Fruit fly (Drosophila melanogaster) whole organism, embryonic: ENCODE data around the gene ckd.

Experiments
- CG12104 ChIP-seq: fragments of 200-800 bp; sonication (Bioruptor generic); optimal IDR thresholded peaks from 3 replicates; lab custom pipeline; 2016; ENCODE audit warnings: missing biosample characterization, missing genetic modification characterization
- CG12659 ChIP-seq: fragments of 200-800 bp; sonication (Bioruptor generic); optimal IDR thresholded peaks from 3 replicates; lab custom pipeline; 2017; ENCODE audit warnings: mild to moderate bottlenecking, missing biosample characterization, missing genetic modification reagents, missing genetic modification characterization
- CG13775 ChIP-seq: fragments of 200-800 bp; sonication (Bioruptor generic); optimal IDR thresholded peaks from 3 replicates; lab custom pipeline; 2017; ENCODE audit warnings: missing biosample characterization, mild to moderate bottlenecking, missing genetic modification characterization
- CG14050 ChIP-seq: fragments of 200-800 bp; sonication (Bioruptor generic); IDR thresholded peaks from 3 replicates; pipeline ENCODE4 v1.3.6; 2022; ENCODE audit warnings: missing biosample characterization, missing genetic modification characterization
- CG15479 ChIP-seq: fragments of 200-800 bp; sonication (Bioruptor generic); optimal IDR thresholded peaks from 3 replicates; lab custom pipeline; 2019; ENCODE audit warnings: missing biosample characterization, mild to moderate bottlenecking, missing genetic modification characterization, moderate library complexity
- CG15514 ChIP-seq: fragments of 200-800 bp; sonication (Bioruptor generic); optimal IDR thresholded peaks from 3 replicates; lab custom pipeline; 2017; ENCODE audit warnings: missing biosample characterization, missing genetic modification characterization, mild to moderate bottlenecking, moderate library complexity, missing genetic modification reagents
- CG16779 ChIP-seq: fragments of 200-800 bp; sonication (Bioruptor generic); IDR thresholded peaks from 2 replicates; pipeline ENCODE4 v1.3.6; 2022; ENCODE audit warnings: missing biosample characterization, missing genetic modification characterization
- CG16815 ChIP-seq: fragments of 200-800 bp; sonication (Bioruptor generic); optimal IDR thresholded peaks from 3 replicates; lab custom pipeline; 2017; ENCODE audit warnings: missing biosample characterization, mild to moderate bottlenecking, missing genetic modification characterization
- CG17361 ChIP-seq: fragments of 200-800 bp; sonication (Bioruptor generic); IDR thresholded peaks from 3 replicates; pipeline ENCODE4 v1.3.6; 2022; ENCODE audit warnings: missing biosample characterization, missing genetic modification characterization
- CG18262 ChIP-seq: fragments of 200-800 bp; optimal IDR thresholded peaks from 3 replicates; lab custom pipeline; 2019; ENCODE audit warnings: missing biosample characterization, mild to moderate bottlenecking, missing genetic modification characterization, moderate library complexity
- CG1832 ChIP-seq: fragments of 200-800 bp; sonication (Bioruptor generic); optimal IDR thresholded peaks from 2 replicates; lab custom pipeline; 2017; ENCODE audit warnings: missing biosample characterization, mild to moderate bottlenecking, missing genetic modification characterization, inconsistent platforms
- CG2678 ChIP-seq: fragments of 200-800 bp; sonication (Bioruptor generic); optimal IDR thresholded peaks from 3 replicates; lab custom pipeline; 2019; ENCODE audit warnings: missing biosample characterization, mild to moderate bottlenecking, missing genetic modification characterization, moderate library complexity
- CG6689 ChIP-seq: fragments of 200-800 bp; sonication (Bioruptor generic); IDR thresholded peaks from 2 replicates; pipeline ENCODE4 v1.3.6; 2022; ENCODE audit warnings: missing biosample characterization, missing genetic modification characterization
- CG7372 ChIP-seq: fragments of 200-800 bp; sonication (Bioruptor generic); IDR thresholded peaks from 2 replicates; pipeline ENCODE4 v1.3.6; 2022; ENCODE audit warnings: missing biosample characterization, missing genetic modification characterization
- CG7928 ChIP-seq: fragments of 200-800 bp; sonication (Bioruptor generic); optimal IDR thresholded peaks from 2 replicates; lab custom pipeline; 2017; ENCODE audit warnings: missing biosample characterization, mild to moderate bottlenecking, missing genetic modification characterization
- CG8765 ChIP-seq: fragments of 200-800 bp; sonication (Bioruptor generic); IDR thresholded peaks from 2 replicates; pipeline ENCODE4 v1.3.6; 2022; ENCODE audit warnings: missing biosample characterization, missing genetic modification characterization
- CG9215 ChIP-seq: fragments of 200-800 bp; sonication (Bioruptor generic); IDR thresholded peaks from 2 replicates; pipeline ENCODE4 v1.3.6; 2022; ENCODE audit warnings: missing biosample characterization, missing genetic modification characterization
- CoRest ChIP-seq: fragments of 200-800 bp; sonication (Bioruptor generic); optimal IDR thresholded peaks from 3 replicates; lab custom pipeline; 2018; ENCODE audit warnings: missing biosample characterization, mild to moderate bottlenecking, missing genetic modification characterization, moderate library complexity
- Dbx ChIP-seq: fragments of 200-800 bp; sonication (Bioruptor generic); IDR thresholded peaks from 3 replicates; pipeline ENCODE4 v1.3.6; 2022; ENCODE audit warnings: missing biosample characterization, missing genetic modification characterization
- Doc2 ChIP-seq: fragments of 200-800 bp; sonication (Bioruptor generic); IDR thresholded peaks from 2 replicates; pipeline ENCODE4 v1.3.6; 2022; ENCODE audit warnings: missing biosample characterization, missing genetic modification characterization
- Fer1 ChIP-seq: fragments of 200-800 bp; sonication (Bioruptor generic); optimal IDR thresholded peaks from 2 replicates; lab custom pipeline; 2017; ENCODE audit warnings: missing biosample characterization, mild to moderate bottlenecking, missing genetic modification characterization
- HLH4C ChIP-seq: fragments of 200-800 bp; sonication (Bioruptor generic); IDR thresholded peaks from 3 replicates; pipeline ENCODE4 v1.3.6; 2022; ENCODE audit warnings: missing biosample characterization, missing genetic modification characterization; ENCODE audit not compliant: partially characterized antibody
- MBD-R2 ChIP-seq: fragments of 200-800 bp; sonication (Bioruptor generic); IDR thresholded peaks from 2 replicates; pipeline ENCODE4 v1.3.6; 2022; ENCODE audit warnings: missing biosample characterization, missing genetic modification characterization
- Mrtf ChIP-seq: fragments of 200-800 bp; sonication (Bioruptor generic); IDR thresholded peaks from 3 replicates; pipeline ENCODE4 v1.3.6; 2022; ENCODE audit warnings: missing biosample characterization, missing genetic modification characterization
- NfI ChIP-seq: fragments of 200-800 bp; sonication (Bioruptor generic); optimal IDR thresholded peaks from 3 replicates; lab custom pipeline; 2018; ENCODE audit warnings: missing biosample characterization, mild to moderate bottlenecking, missing genetic modification characterization, moderate library complexity
- Oaz ChIP-seq: fragments of 200-800 bp; sonication (Bioruptor generic); IDR thresholded peaks from 2 replicates; pipeline ENCODE4 v1.3.6; 2022; ENCODE audit warnings: missing biosample characterization, missing genetic modification characterization
- Optix ChIP-seq: fragments of 200-800 bp; sonication (Bioruptor generic); IDR thresholded peaks from 3 replicates; pipeline ENCODE4 v1.3.6; 2022; ENCODE audit warnings: missing biosample characterization, missing genetic modification characterization
- Sox102F ChIP-seq: fragments of 200-800 bp; sonication (Bioruptor generic); optimal IDR thresholded peaks from 2 replicates; lab custom pipeline; 2018; ENCODE audit warnings: missing biosample characterization, mild to moderate bottlenecking, missing genetic modification characterization, moderate library complexity
- Stat92E ChIP-seq, 3 experiments: fragments of >200 bp in 2 of 3; fragments of 200-800 bp in 1 of 3; sonication (Bioruptor generic) in 1 of 3; optimal IDR thresholded peaks; 2 replicates each; lab custom pipeline; 2017 to 2019; ENCODE audit warnings: missing biosample characterization in 3 of 3, missing genetic modification characterization in 3 of 3, mild to moderate bottlenecking in 1 of 3, moderate library complexity in 1 of 3
- Taf1 ChIP-seq: fragments of 200-800 bp; sonication (Bioruptor generic); IDR thresholded peaks from 2 replicates; pipeline ENCODE4 v1.3.6; 2022; ENCODE audit warnings: missing biosample characterization, missing genetic modification characterization
- Xbp1 ChIP-seq: fragments of 200-800 bp; sonication (Bioruptor generic); optimal IDR thresholded peaks from 3 replicates; lab custom pipeline; 2016; ENCODE audit warnings: missing biosample characterization, mild to moderate bottlenecking, missing genetic modification characterization
- az2 ChIP-seq: fragments of 200-800 bp; sonication (Bioruptor generic); optimal IDR thresholded peaks from 3 replicates; lab custom pipeline; 2016; ENCODE audit warnings: missing biosample characterization, missing genetic modification characterization
- ci ChIP-seq: fragments of 200-800 bp; sonication (Bioruptor generic); IDR thresholded peaks from 3 replicates; pipeline ENCODE4 v1.3.6; 2022; ENCODE audit warnings: missing biosample characterization, missing genetic modification characterization
- crc ChIP-seq: fragments of 200-800 bp; sonication (Bioruptor generic); optimal IDR thresholded peaks from 2 replicates; lab custom pipeline; 2016; ENCODE audit warnings: missing biosample characterization, missing genetic modification characterization
- dmrt99B ChIP-seq: fragments of 200-800 bp; sonication (Bioruptor generic); optimal IDR thresholded peaks from 2 replicates; lab custom pipeline; 2018; ENCODE audit warnings: missing biosample characterization, mild to moderate bottlenecking, missing genetic modification characterization, moderate library complexity
- esg ChIP-seq: fragments of 200-800 bp; sonication (Bioruptor generic); conservative IDR thresholded peaks from 2 replicates; pipeline ENCODE4 v1.3.6; 2022; ENCODE audit warnings: missing biosample characterization, missing genetic modification characterization
- ewg ChIP-seq: fragments of 200-800 bp; sonication (Bioruptor generic); optimal IDR thresholded peaks from 3 replicates; lab custom pipeline; 2017; ENCODE audit warnings: mild to moderate bottlenecking, missing biosample characterization, missing genetic modification reagents, missing genetic modification characterization
- hth ChIP-seq: fragments of >200 bp; optimal IDR thresholded peaks from 2 replicates; lab custom pipeline; 2017; ENCODE audit warnings: inconsistent platforms
- klu ChIP-seq: fragments of 200-800 bp; sonication (Bioruptor generic); IDR thresholded peaks from 2 replicates; pipeline ENCODE4 v1.3.6; 2022; ENCODE audit warnings: missing biosample characterization, missing genetic modification characterization
- lilli ChIP-seq: fragments of 200-800 bp; sonication (Bioruptor generic); optimal IDR thresholded peaks from 3 replicates; lab custom pipeline; 2016; ENCODE audit warnings: missing biosample characterization, missing genetic modification characterization
- nerfin-2 ChIP-seq: fragments of 200-800 bp; sonication (Bioruptor generic); IDR thresholded peaks from 2 replicates; pipeline ENCODE4 v1.3.6; 2022; ENCODE audit warnings: missing biosample characterization, missing genetic modification characterization; ENCODE audit not compliant: partially characterized antibody
- onecut ChIP-seq: fragments of 200-800 bp; sonication (Bioruptor generic); IDR thresholded peaks from 2 replicates; pipeline ENCODE4 v1.3.6; 2022; ENCODE audit warnings: missing biosample characterization, missing genetic modification characterization
- org-1 ChIP-seq: fragments of 200-800 bp; sonication (Bioruptor generic); optimal IDR thresholded peaks from 2 replicates; lab custom pipeline; 2017; ENCODE audit warnings: missing biosample characterization, missing genetic modification characterization
- pan ChIP-seq, 4 experiments: fragments of >200 bp in 3 of 4; fragments of 200-800 bp in 1 of 4; sonication (Bioruptor generic) in 1 of 4; optimal IDR thresholded peaks in 3 of 4; IDR thresholded peaks in 1 of 4; 2 replicates each; pipeline versions ENCODE4 v1.3.6 to Lab custom; 2017 to 2022; ENCODE audit warnings: missing biosample characterization in 2 of 4, missing genetic modification characterization in 2 of 4, mixed read lengths in 1 of 4
- peb ChIP-seq: fragments of 200-800 bp; sonication (Bioruptor generic); IDR thresholded peaks from 2 replicates; pipeline ENCODE4 v1.3.6; 2022; ENCODE audit warnings: missing biosample characterization, missing genetic modification characterization
- shn ChIP-seq: fragments of 200-800 bp; sonication (Bioruptor generic); optimal IDR thresholded peaks from 3 replicates; lab custom pipeline; 2016; ENCODE audit warnings: missing biosample characterization, missing genetic modification characterization
- stwl ChIP-seq: fragments of 200-800 bp; sonication (Bioruptor generic); optimal IDR thresholded peaks from 3 replicates; lab custom pipeline; 2018; ENCODE audit warnings: missing biosample characterization, mild to moderate bottlenecking, missing genetic modification characterization, moderate library complexity
- unpg ChIP-seq: fragments of 200-800 bp; sonication (Bioruptor generic); optimal IDR thresholded peaks from 3 replicates; lab custom pipeline; 2018; ENCODE audit warnings: missing biosample characterization, mild to moderate bottlenecking, missing genetic modification characterization, moderate library complexity

The ckd gene

dm6 chr3L:3224740-3225719 is 32.6 kb upstream of the ckd start, which contains the start of gene Larp4B (continued):
- TF ChIP-seq CG1832 (GFP tag; lab: Kevin White, UChicago) (no peak), CG15479 (GFP tag; lab: Kevin White, UChicago) (no peak), Doc2 (GFP tag; lab: Robert Waterston, UW) (no peak), MBD-R2 (GFP tag; lab: Robert Waterston, UW) (peak; percentile 23; the same call in 1 of the 2 replicates), CG7372 (GFP tag; lab: Robert Waterston, UW) (no peak), CG15514 (GFP tag; lab: Kevin White, UChicago) (peak; percentile 71), CoRest (tag; lab: Kevin White, UChicago) (no peak), ewg (GFP tag; lab: Kevin White, UChicago) (no peak), Taf1 (GFP tag; lab: Robert Waterston, UW) (no peak), stwl (tag; lab: Kevin White, UChicago) (peak; percentile 72), az2 (no peak), Fer1 (GFP tag; lab: Kevin White, UChicago) (no peak), NfI (GFP tag; lab: Kevin White, UChicago) (peak; percentile 21), nerfin-2 (no peak), unpg (no peak), Oaz (no peak), CG6689 (GFP tag; lab: Robert Waterston, UW) (no peak), klu (GFP tag; lab: Robert Waterston, UW) (no peak), Xbp1 (GFP tag; lab: Kevin White, UChicago) (peak; percentile 21), CG7928 (GFP tag; lab: Kevin White, UChicago) (peak; percentile 41), CG16815 (GFP tag; lab: Kevin White, UChicago) (no peak), lilli (GFP tag; lab: Kevin White, UChicago) (peak; percentile 53), esg (GFP tag; lab: Robert Waterston, UW) (no peak), hth (lab: Kevin White, UChicago) (no peak), CG8765 (GFP tag; lab: Robert Waterston, UW) (no peak), shn (GFP tag; lab: Kevin White, UChicago) (no peak), CG12659 (GFP tag; lab: Kevin White, UChicago) (peak; percentile 27), pan (optimal IDR thresholded peaks at IDR 0.05; lab: Kevin White, UChicago) (no peak), pan (GFP tag; optimal IDR thresholded peaks at IDR 0.05 in 1 of 2, IDR thresholded peaks at IDR 0.05 in 1 of 2) (no peak), CG9215 (GFP tag; lab: Robert Waterston, UW) (no peak), CG18262 (tag; lab: Kevin White, UChicago) (no peak), org-1 (GFP tag; lab: Kevin White, UChicago) (no peak), CG16779 (GFP tag; lab: Robert Waterston, UW) (no peak), Mrtf (GFP tag; lab: Robert Waterston, UW) (no peak), CG12104 (GFP tag; lab: Kevin White, UChicago) (no peak), crc (GFP tag; lab: Kevin White, UChicago) (no peak), dmrt99B (tag; lab: Kevin White, UChicago) (no peak), Dbx (GFP tag; lab: Robert Waterston, UW) (peak; percentile 44; the same call in 1 of the 3 replicates), CG2678 (tag; lab: Kevin White, UChicago) (no peak), CG13775 (GFP tag; lab: Kevin White, UChicago) (peak; percentile 37), peb (no peak), Optix (GFP tag; lab: Robert Waterston, UW) (no peak), CG14050 (GFP tag; lab: Robert Waterston, UW) (no peak), Stat92E (GFP tag; optimal IDR thresholded peaks at IDR 0.05; lab: Kevin White, UChicago) (no peak), HLH4C (GFP tag; lab: Robert Waterston, UW) (peak; percentile 55; the same call in 2 of the 3 replicates), onecut (GFP tag; lab: Robert Waterston, UW) (no peak), CG17361 (GFP tag; lab: Robert Waterston, UW) (no peak), ci (GFP tag; lab: Robert Waterston, UW) (0 out of 3 replicates have a peak, but pooled peaks have one; percentile 6), Sox102F (GFP tag; lab: Kevin White, UChicago) (no peak)
